Worm (Caenorhabditis elegans): ENCODE data around the gene C36B7.3.

DNA sequence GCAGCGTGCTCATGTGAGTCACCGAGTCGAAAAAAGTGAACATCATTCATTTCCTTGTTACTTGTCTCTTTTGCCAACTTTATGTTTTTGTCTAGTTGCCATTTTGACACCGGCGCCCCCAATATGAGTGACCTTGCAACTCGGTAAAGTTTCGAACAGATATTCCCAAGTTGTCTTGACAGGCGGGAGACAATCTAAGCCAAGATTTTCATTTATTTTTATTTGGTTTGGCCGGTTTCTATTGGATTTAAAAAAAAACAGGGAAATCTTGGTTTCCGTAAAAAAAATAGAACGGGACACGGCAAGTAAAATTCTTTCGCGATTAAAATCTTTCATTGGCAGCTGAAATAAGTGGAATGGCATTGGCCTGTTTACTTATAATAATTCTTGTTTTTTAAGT lies 29.6 kb downstream of the C36B7.3 start:
- TF ChIP-seq B0310.2 (tag; optimal IDR thresholded peaks at IDR 0.05) (no peak), ama-1 (optimal IDR thresholded peaks at IDR 0.05) (no peak), pes-1 (GFP tag; IDR thresholded peaks at IDR 0.05) (no peak), hmbx-1 (tag; optimal IDR thresholded peaks at IDR 0.05) (no peak), tra-4 (tag; optimal IDR thresholded peaks at IDR 0.05) (no peak), hmg-4 (GFP tag; optimal IDR thresholded peaks at IDR 0.05) (no peak), hnd-1 (tag; optimal IDR thresholded peaks at IDR 0.05) (no peak), tbx-37 (GFP tag; conservative IDR thresholded peaks at IDR 0.05) (no peak), ets-7 (tag; optimal IDR thresholded peaks at IDR 0.05) (no peak)
